Worm (Caenorhabditis elegans): ENCODE results near the gene T15B7.1.

The T15B7.1 gene

DNA sequence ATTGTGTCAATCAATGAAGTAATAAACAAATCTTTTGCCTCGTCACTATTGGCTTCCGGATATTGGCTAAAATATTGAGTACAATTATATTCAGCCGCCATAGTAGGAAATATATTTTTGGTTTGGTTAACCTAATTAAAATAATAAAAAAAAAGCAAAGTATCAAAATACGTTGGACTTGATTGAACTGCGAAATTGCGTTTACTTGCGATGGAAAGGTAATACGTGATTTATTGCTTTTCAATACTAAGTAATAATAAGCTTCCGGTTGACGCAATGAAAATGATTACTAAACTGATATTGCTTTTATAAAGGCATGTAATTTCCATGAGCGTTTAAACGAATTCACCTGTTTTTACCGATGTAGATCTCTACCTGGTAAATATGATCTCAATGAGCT, 43.0 kb upstream of the T15B7.1 start, which contains the start of gene dmsr-9:
dmsr-9 (minus strand) TSS at position 101 of the 400 bp plus-strand sequence.
- no peak for TF ChIP-seq unc-62 (GFP tag; optimal IDR thresholded peaks at IDR 0.05)
- no peak for TF ChIP-seq lin-11 (tag; optimal IDR thresholded peaks at IDR 0.05)
- no peak for TF ChIP-seq sem-4 (tag; optimal IDR thresholded peaks at IDR 0.05)
- no peak for TF ChIP-seq snpc-4 (tag; optimal IDR thresholded peaks at IDR 0.05)
- TF ChIP-seq lsy-2 (tag; optimal IDR thresholded peaks at IDR 0.05): no peak
- no peak for TF ChIP-seq nhr-23 (tag; optimal IDR thresholded peaks at IDR 0.05)
- no peak for TF ChIP-seq nhr-12 (tag; optimal IDR thresholded peaks at IDR 0.05)
- TF ChIP-seq nhr-21 (tag; optimal IDR thresholded peaks at IDR 0.05): no peak
- no peak for TF ChIP-seq ceh-16 (tag; optimal IDR thresholded peaks at IDR 0.05)
- no peak for TF ChIP-seq lin-39 (tag; optimal IDR thresholded peaks at IDR 0.05)
- no peak for TF ChIP-seq alr-1 (tag; optimal IDR thresholded peaks at IDR 0.05)
- no peak for TF ChIP-seq unc-55 (GFP tag; optimal IDR thresholded peaks at IDR 0.05)
- TF ChIP-seq R02D3.7 (tag; optimal IDR thresholded peaks at IDR 0.05): no peak
- no peak for TF ChIP-seq nhr-77 (tag; optimal IDR thresholded peaks at IDR 0.05)
- TF ChIP-seq skn-1 (tag; optimal IDR thresholded peaks at IDR 0.05): no peak

DNA sequence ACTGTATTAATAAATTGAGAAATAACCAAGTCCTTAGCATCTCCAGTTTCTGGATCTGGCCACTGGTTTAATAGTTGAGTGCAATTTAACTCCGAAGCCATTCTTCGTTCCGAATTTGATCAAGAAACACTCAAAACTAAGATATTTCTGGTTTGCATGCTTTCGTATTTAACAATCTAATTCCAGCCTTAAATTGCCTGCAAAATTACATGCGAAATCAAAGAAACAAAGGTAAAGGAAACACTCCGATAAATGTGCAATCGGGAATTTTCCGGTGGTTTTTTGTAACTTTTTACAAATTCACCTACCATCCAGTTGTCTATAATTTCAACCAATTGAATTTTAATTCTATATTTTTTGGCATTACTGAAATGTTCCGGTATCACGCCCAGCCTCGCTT, 40.7 kb upstream of the T15B7.1 start, which contains the start of gene dmsr-10:
dmsr-10 (minus strand) TSS at position 101 of the 400 bp plus-strand sequence.
- TF ChIP-seq ceh-82 (tag; optimal IDR thresholded peaks at IDR 0.05): no peak
- TF ChIP-seq blmp-1 (tag; optimal IDR thresholded peaks at IDR 0.05; ENCODE audit: insufficient read depth): no peak
- no peak for TF ChIP-seq crh-2 (tag; optimal IDR thresholded peaks at IDR 0.05)
- no peak for TF ChIP-seq unc-55 (GFP tag; optimal IDR thresholded peaks at IDR 0.05)
- TF ChIP-seq C34F6.9 (tag; optimal IDR thresholded peaks at IDR 0.05): no peak
- TF ChIP-seq nhr-25 (tag; optimal IDR thresholded peaks at IDR 0.05): no peak
- no peak for TF ChIP-seq R02D3.7 (tag; optimal IDR thresholded peaks at IDR 0.05)
- TF ChIP-seq aly-2 (tag; optimal IDR thresholded peaks at IDR 0.05): no peak
- no peak for TF ChIP-seq mdl-1 (tag; optimal IDR thresholded peaks at IDR 0.05)
- TF ChIP-seq nhr-237 (tag; optimal IDR thresholded peaks at IDR 0.05): no peak
- no peak for TF ChIP-seq mab-5 (tag; optimal IDR thresholded peaks at IDR 0.05)
- TF ChIP-seq lin-13 (GFP tag; optimal IDR thresholded peaks at IDR 0.05): no peak
- no peak for TF ChIP-seq ama-1 (optimal IDR thresholded peaks at IDR 0.05)
- no peak for TF ChIP-seq skn-1 (tag; optimal IDR thresholded peaks at IDR 0.05)
- no peak for TF ChIP-seq nhr-129 (tag; optimal IDR thresholded peaks at IDR 0.05)
- no peak for TF ChIP-seq nhr-11 (tag; optimal IDR thresholded peaks at IDR 0.05)

DNA sequence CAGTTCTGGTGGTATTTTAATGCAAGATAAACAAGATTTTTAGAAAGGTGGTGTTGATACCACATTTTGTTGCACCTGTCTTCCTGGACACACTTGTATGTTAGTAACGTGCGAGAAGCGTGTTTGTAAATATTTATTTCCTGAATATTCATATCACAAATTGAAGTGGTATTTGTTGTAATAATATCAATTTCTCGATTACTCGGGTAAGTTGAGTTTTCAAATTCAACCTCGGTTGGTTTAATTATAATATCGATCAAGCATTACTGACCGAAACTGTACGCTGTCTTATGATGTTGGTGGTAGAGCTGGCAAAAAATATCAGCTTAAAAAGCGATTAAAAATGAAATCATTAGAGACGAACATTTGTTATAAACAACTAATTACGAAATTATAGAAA, 38.5 kb upstream of the T15B7.1 start, which contains the start of gene dmsr-11:
dmsr-11 (minus strand) TSS at position 101 of the 400 bp plus-strand sequence.
- no peak for TF ChIP-seq nhr-10 (tag; optimal IDR thresholded peaks at IDR 0.05)
- no peak for TF ChIP-seq nhr-77 (tag; optimal IDR thresholded peaks at IDR 0.05)
- no peak for TF ChIP-seq ZK546.5 (tag; optimal IDR thresholded peaks at IDR 0.05)
- no peak for TF ChIP-seq ama-1 (optimal IDR thresholded peaks at IDR 0.05)
- TF ChIP-seq nhr-6 (tag; optimal IDR thresholded peaks at IDR 0.05): no peak
- TF ChIP-seq nhr-21 (tag; optimal IDR thresholded peaks at IDR 0.05): no peak
- TF ChIP-seq unc-55 (GFP tag; optimal IDR thresholded peaks at IDR 0.05): no peak
- no peak for TF ChIP-seq crh-2 (tag; optimal IDR thresholded peaks at IDR 0.05)
- TF ChIP-seq R02D3.7 (tag; optimal IDR thresholded peaks at IDR 0.05): no peak
- TF ChIP-seq dmd-4 (tag; optimal IDR thresholded peaks at IDR 0.05): no peak
- TF ChIP-seq unc-39 (tag; optimal IDR thresholded peaks at IDR 0.05): no peak
- no peak for TF ChIP-seq sem-4 (tag; optimal IDR thresholded peaks at IDR 0.05)

DNA sequence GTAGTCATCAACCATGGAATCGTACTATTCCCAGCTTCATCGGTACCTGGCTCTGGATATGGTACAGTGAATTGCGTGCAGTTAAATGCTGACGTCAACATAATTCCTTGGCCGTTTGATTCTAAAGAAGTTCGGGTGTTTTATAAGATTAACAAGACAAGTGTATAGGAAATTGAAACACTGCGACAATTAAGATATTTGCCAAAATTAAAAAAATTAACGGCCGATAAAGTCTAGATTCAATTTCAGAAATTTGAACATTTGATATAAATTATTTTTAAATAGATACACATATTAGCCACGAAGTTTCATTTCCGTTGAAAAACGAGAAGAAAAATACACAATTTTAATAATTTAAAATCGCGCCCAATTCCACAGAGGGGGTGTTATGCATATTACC, 36.2 kb upstream of the T15B7.1 start, which contains the start of gene dmsr-12:
dmsr-12 (minus strand) TSS at position 101 of the 400 bp plus-strand sequence.
- TF ChIP-seq zag-1 (tag; optimal IDR thresholded peaks at IDR 0.05) (no peak), alr-1 (tag; optimal IDR thresholded peaks at IDR 0.05) (no peak), gmeb-1 (tag; optimal IDR thresholded peaks at IDR 0.05) (no peak), ZK546.5 (tag; optimal IDR thresholded peaks at IDR 0.05) (no peak), aly-2 (tag; optimal IDR thresholded peaks at IDR 0.05) (no peak)

DNA sequence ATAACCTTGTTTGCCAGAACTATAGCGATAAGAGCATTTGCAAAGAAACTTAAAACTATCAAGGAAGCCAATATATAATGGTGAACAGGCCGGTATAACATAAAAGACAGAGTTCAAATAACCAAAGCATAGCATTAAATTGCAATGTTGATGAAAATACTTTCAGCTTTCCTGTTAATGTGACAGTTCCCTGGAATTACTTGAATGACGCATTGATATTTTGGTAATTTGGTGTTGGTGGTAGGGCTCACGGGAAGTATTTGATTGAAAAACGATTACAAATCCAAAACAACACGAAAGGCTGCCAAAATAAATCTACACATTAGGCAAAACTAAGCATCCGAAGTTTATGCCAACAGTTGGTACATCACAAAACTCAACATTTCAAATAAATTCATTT, 33.6 kb upstream of the T15B7.1 start, which contains the start of gene dmsr-16:
dmsr-16 (minus strand) TSS at position 101 of the 400 bp plus-strand sequence.
- no peak for TF ChIP-seq nhr-23 (tag; optimal IDR thresholded peaks at IDR 0.05)
